Fruit fly (Drosophila melanogaster): ENCODE measurements around the gene DIP-gamma.

The DIP-gamma gene

DNA sequence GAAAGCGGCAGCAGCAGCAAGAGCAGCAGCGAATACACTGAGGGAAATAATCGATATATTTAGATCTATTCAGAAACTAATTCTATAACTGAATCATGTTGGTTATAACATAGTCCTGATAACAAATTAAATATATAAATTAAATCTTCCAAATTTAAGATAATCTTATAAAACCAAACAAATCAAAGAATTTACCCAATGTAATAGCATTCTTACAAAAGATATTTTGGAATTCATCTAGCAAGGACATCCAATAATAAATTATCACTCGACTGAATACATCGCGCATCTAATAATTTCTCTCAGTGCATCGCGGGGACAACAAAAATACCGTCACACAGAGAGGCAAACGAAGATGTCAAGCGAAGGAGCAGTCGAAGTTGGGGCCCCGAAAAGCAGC lies 11.1 kb downstream of the DIP-gamma start (continued):
- TF ChIP-seq gfzf (GFP tag; optimal IDR thresholded peaks at IDR 0.05): no peak
- TF ChIP-seq btn (GFP tag; optimal IDR thresholded peaks at IDR 0.05): no peak
- TF ChIP-seq CG12104 (GFP tag; optimal IDR thresholded peaks at IDR 0.05): no peak
- peak; percentile 69 for TF ChIP-seq Med (GFP tag)
- no peak for TF ChIP-seq CG14965 (GFP tag; optimal IDR thresholded peaks at IDR 0.05; ENCODE audit: borderline replicate concordance)
- peak; percentile 73 for TF ChIP-seq Fer1 (GFP tag; optimal IDR thresholded peaks at IDR 0.05)
- no peak for TF ChIP-seq ro (GFP tag; IDR thresholded peaks at IDR 0.05)
- TF ChIP-seq Mad (GFP tag; optimal IDR thresholded peaks at IDR 0.05): no peak
- TF ChIP-seq Dll (GFP tag; IDR thresholded peaks at IDR 0.05; ENCODE audit: partially characterized antibody): no peak
- TF ChIP-seq Dbx (GFP tag; IDR thresholded peaks at IDR 0.05): no peak
- no peak for TF ChIP-seq CG10321 (GFP tag; IDR thresholded peaks at IDR 0.05)
- peak; percentile 38; the same call in 1 of the 2 replicates for TF ChIP-seq slbo (GFP tag; IDR thresholded peaks at IDR 0.05)
- no peak for TF ChIP-seq inv (GFP tag; IDR thresholded peaks at IDR 0.05; ENCODE audit: partially characterized antibody)
- peak; percentile 64 for TF ChIP-seq CG2120 (GFP tag; optimal IDR thresholded peaks at IDR 0.05)
- no peak for TF ChIP-seq CG1602 (GFP tag; optimal IDR thresholded peaks at IDR 0.05)
- TF ChIP-seq CG2889 (GFP tag; IDR thresholded peaks at IDR 0.05): no peak
- TF ChIP-seq CG10209 (GFP tag; optimal IDR thresholded peaks at IDR 0.05): peak; percentile 31
- no peak for TF ChIP-seq bab2 (GFP tag; optimal IDR thresholded peaks at IDR 0.05)
- peak; percentile 13 for TF ChIP-seq caup (GFP tag; optimal IDR thresholded peaks at IDR 0.05; ENCODE audit: severe bottlenecking)
- peak; percentile 21 for TF ChIP-seq Abd-B (GFP tag; optimal IDR thresholded peaks at IDR 0.05)
- no peak for TF ChIP-seq tx (GFP tag; optimal IDR thresholded peaks at IDR 0.05)
- no peak for TF ChIP-seq CG6813 (GFP tag; optimal IDR thresholded peaks at IDR 0.05)
- no peak for TF ChIP-seq NC2β (GFP tag; optimal IDR thresholded peaks at IDR 0.05)
- TF ChIP-seq Usf (GFP tag; optimal IDR thresholded peaks at IDR 0.05): no peak
- no peak for TF ChIP-seq Blimp-1 (GFP tag; optimal IDR thresholded peaks at IDR 0.05)
- TF ChIP-seq tup (GFP tag; optimal IDR thresholded peaks at IDR 0.05): no peak
- TF ChIP-seq CG14441 (GFP tag; IDR thresholded peaks at IDR 0.05): no peak
- no peak for TF ChIP-seq phol (tag; optimal IDR thresholded peaks at IDR 0.05)
- peak; percentile 22 for TF ChIP-seq ind (GFP tag; optimal IDR thresholded peaks at IDR 0.05)
- TF ChIP-seq Asciz (GFP tag; optimal IDR thresholded peaks at IDR 0.05): no peak
- TF ChIP-seq nerfin-2 (GFP tag; IDR thresholded peaks at IDR 0.05; ENCODE audit: partially characterized antibody): no peak
- TF ChIP-seq Camta (GFP tag; optimal IDR thresholded peaks at IDR 0.05): no peak
- no peak for TF ChIP-seq Sin3A (optimal IDR thresholded peaks at IDR 0.05)
- TF ChIP-seq Spps (tag; optimal IDR thresholded peaks at IDR 0.05): no peak
- peak; percentile 48 for TF ChIP-seq NfI (GFP tag; optimal IDR thresholded peaks at IDR 0.05)
- TF ChIP-seq Dfd (GFP tag; optimal IDR thresholded peaks at IDR 0.05): no peak
- TF ChIP-seq scrt (GFP tag; optimal IDR thresholded peaks at IDR 0.05): peak; percentile 39
- TF ChIP-seq CG13775 (GFP tag; optimal IDR thresholded peaks at IDR 0.05): peak; percentile 20
- no peak for TF ChIP-seq CG4282 (GFP tag; optimal IDR thresholded peaks at IDR 0.05)
- TF ChIP-seq lmd (GFP tag; IDR thresholded peaks at IDR 0.05): no peak
- peak; percentile 10 for TF ChIP-seq HHEX (GFP tag; optimal IDR thresholded peaks at IDR 0.05)
- no peak for TF ChIP-seq tna (GFP tag; IDR thresholded peaks at IDR 0.05; ENCODE audit: partially characterized antibody)
- peak; percentile 75 for TF ChIP-seq Meics (GFP tag; optimal IDR thresholded peaks at IDR 0.05)
- no peak for TF ChIP-seq az2 (GFP tag; optimal IDR thresholded peaks at IDR 0.05)
- no peak for TF ChIP-seq Neu2 (GFP tag; optimal IDR thresholded peaks at IDR 0.05; ENCODE audit: borderline replicate concordance)
- peak; percentile 46 for TF ChIP-seq CG15269 (tag; optimal IDR thresholded peaks at IDR 0.05)
- no peak for TF ChIP-seq dimm (GFP tag; IDR thresholded peaks at IDR 0.05)
- no peak for TF ChIP-seq hkb (optimal IDR thresholded peaks at IDR 0.05)
- peak; percentile 34; the same call in 1 of the 2 replicates for TF ChIP-seq hkb (GFP tag; IDR thresholded peaks at IDR 0.05)
- TF ChIP-seq CG7372 (GFP tag; IDR thresholded peaks at IDR 0.05): no peak
- no peak for TF ChIP-seq Drgx (GFP tag; IDR thresholded peaks at IDR 0.05)
- TF ChIP-seq CG12942 (GFP tag; optimal IDR thresholded peaks at IDR 0.05): no peak

Data from whole organism, embryonic.